Worm (Caenorhabditis elegans) whole organism, late embryonic: ENCODE measurements around the gene dct-1.
A peak's percentile ranks its signal among the peaks of the same experiment; 100 is the strongest.

ENCODE experiments used
- K02D7.2 ChIP-seq: sonication (generic microtip); optimal IDR thresholded peaks from 2 replicates; lab custom pipeline; 2017; ENCODE audit warnings: mild to moderate bottlenecking, missing genetic modification characterization, missing compliant biosample characterization
- ceh-2 ChIP-seq: sonication (generic microtip); optimal IDR thresholded peaks from 2 replicates; lab custom pipeline; 2016; ENCODE audit warnings: missing genotype, missing genetic modification characterization, missing compliant biosample characterization
- ceh-31 ChIP-seq: sonication (generic microtip); optimal IDR thresholded peaks from 2 replicates; lab custom pipeline; 2016; ENCODE audit warnings: missing genetic modification characterization, missing compliant biosample characterization
- ceh-45 ChIP-seq: fragments of 200-800 bp; sonication (Bioruptor generic); IDR thresholded peaks from 2 replicates; pipeline ENCODE4 v1.3.6; 2022; ENCODE audit warnings: missing genetic modification reagents, missing genetic modification characterization, missing compliant biosample characterization
- ceh-48 ChIP-seq: sonication (generic microtip); optimal IDR thresholded peaks from 2 replicates; lab custom pipeline; 2016; ENCODE audit warnings: missing genetic modification characterization, inconsistent platforms, missing compliant biosample characterization
- ceh-6 ChIP-seq: fragments of 200-800 bp; sonication (Bioruptor generic); optimal IDR thresholded peaks from 2 replicates; lab custom pipeline; 2018; ENCODE audit warnings: mild to moderate bottlenecking, missing genetic modification characterization, missing compliant biosample characterization
- elt-2 ChIP-seq: sonication (generic microtip); optimal IDR thresholded peaks from 2 replicates; lab custom pipeline; 2016; ENCODE audit warnings: missing genetic modification reagents, missing genetic modification characterization, missing compliant biosample characterization
- elt-4 ChIP-seq: sonication (generic microtip); optimal IDR thresholded peaks from 2 replicates; lab custom pipeline; 2016; ENCODE audit warnings: missing genetic modification characterization, missing compliant biosample characterization
- ets-4 ChIP-seq: sonication (generic microtip); optimal IDR thresholded peaks from 2 replicates; lab custom pipeline; 2016; ENCODE audit warnings: missing genetic modification characterization, missing compliant biosample characterization
- eyg-1 ChIP-seq: sonication (generic microtip); optimal IDR thresholded peaks from 2 replicates; lab custom pipeline; 2016; ENCODE audit warnings: missing genotype, missing genetic modification characterization, missing compliant biosample characterization
- fax-1 ChIP-seq: sonication (generic microtip); optimal IDR thresholded peaks from 2 replicates; lab custom pipeline; 2016; ENCODE audit warnings: missing genotype, missing genetic modification characterization, missing compliant biosample characterization
- fkh-6 ChIP-seq: sonication (generic microtip); optimal IDR thresholded peaks from 2 replicates; lab custom pipeline; 2016; ENCODE audit warnings: missing genetic modification characterization, missing compliant biosample characterization
- gmeb-2 ChIP-seq: sonication (generic microtip); optimal IDR thresholded peaks from 2 replicates; lab custom pipeline; 2016; ENCODE audit warnings: missing genetic modification characterization, inconsistent platforms, missing compliant biosample characterization
- hlh-15 ChIP-seq: sonication (generic microtip); optimal IDR thresholded peaks from 2 replicates; lab custom pipeline; 2016; ENCODE audit warnings: missing genetic modification characterization, missing compliant biosample characterization
- hlh-30 ChIP-seq: sonication (generic microtip); optimal IDR thresholded peaks from 2 replicates; lab custom pipeline; 2017; ENCODE audit warnings: antibody characterized with exemption, missing genetic modification characterization, missing compliant biosample characterization; ENCODE audit not compliant: insufficient read depth
- hlh-6 ChIP-seq: sonication (generic microtip); optimal IDR thresholded peaks from 2 replicates; lab custom pipeline; 2016; ENCODE audit warnings: missing genotype, missing genetic modification characterization, missing compliant biosample characterization
- hlh-8 ChIP-seq: sonication (generic microtip); optimal IDR thresholded peaks from 2 replicates; lab custom pipeline; 2016; ENCODE audit warnings: missing genotype, missing genetic modification characterization, missing compliant biosample characterization
- lin-11 ChIP-seq: fragments of 200-800 bp; sonication (Bioruptor generic); optimal IDR thresholded peaks from 2 replicates; lab custom pipeline; 2018; ENCODE audit warnings: mild to moderate bottlenecking, missing genetic modification characterization, missing compliant biosample characterization
- npax-4 ChIP-seq: sonication (generic microtip); optimal IDR thresholded peaks from 2 replicates; lab custom pipeline; 2016; ENCODE audit warnings: missing genetic modification characterization, missing compliant biosample characterization
- pax-1 ChIP-seq: fragments of 150-350 bp; optimal IDR thresholded peaks from 2 replicates; lab custom pipeline; 2014; ENCODE audit warnings: missing biosample characterization, missing genetic modification characterization
- pha-2 ChIP-seq: sonication (generic microtip); optimal IDR thresholded peaks from 2 replicates; lab custom pipeline; 2017; ENCODE audit warnings: mild to moderate bottlenecking, missing genetic modification characterization, missing compliant biosample characterization
- pqm-1 ChIP-seq: sonication (generic microtip); optimal IDR thresholded peaks from 2 replicates; lab custom pipeline; 2016; ENCODE audit warnings: missing genetic modification characterization, missing compliant biosample characterization
- ref-2 ChIP-seq: sonication (generic microtip); optimal IDR thresholded peaks from 2 replicates; lab custom pipeline; 2016; ENCODE audit warnings: missing genetic modification characterization, missing compliant biosample characterization
- rnt-1 ChIP-seq: sonication (generic microtip); optimal IDR thresholded peaks from 2 replicates; lab custom pipeline; 2016; ENCODE audit warnings: missing genetic modification characterization, missing compliant biosample characterization
- sox-2 ChIP-seq: fragments of 200-800 bp; sonication (Bioruptor generic); IDR thresholded peaks from 2 replicates; pipeline ENCODE4 v1.3.6; 2022; ENCODE audit warnings: missing genetic modification reagents, missing genetic modification characterization, missing compliant biosample characterization
- tbx-2 ChIP-seq: sonication (generic microtip); optimal IDR thresholded peaks from 2 replicates; lab custom pipeline; 2016; ENCODE audit warnings: missing genetic modification characterization, missing compliant biosample characterization
- zip-5 ChIP-seq: sonication (generic microtip); optimal IDR thresholded peaks from 2 replicates; lab custom pipeline; 2016; ENCODE audit warnings: missing genetic modification characterization, missing compliant biosample characterization

Gene dct-1

DNA sequence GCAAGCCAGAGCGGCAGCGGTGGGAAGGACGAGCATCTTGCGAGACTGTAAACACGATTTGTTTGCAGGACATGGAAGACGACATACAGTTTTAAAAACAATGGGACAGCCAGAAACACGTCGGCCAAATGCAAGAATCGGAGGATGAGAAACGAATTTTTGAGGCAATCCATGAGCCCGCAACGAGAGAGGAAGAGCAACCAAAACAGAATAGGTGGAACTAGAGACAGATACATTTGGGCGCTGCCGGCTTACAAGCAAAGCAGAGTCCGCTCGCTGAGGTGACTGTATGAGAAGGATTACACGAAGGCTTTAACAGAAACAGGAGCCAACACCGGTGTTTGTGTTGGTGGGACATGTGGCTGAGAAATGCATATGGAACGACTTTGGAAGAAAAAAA is 40.3 kb downstream of the dct-1 start:
- TF ChIP-seq hlh-6 (tag; lab: Kevin White, UChicago) (peak; percentile 24), sox-2 (GFP tag; lab: Robert Waterston, UW) (no peak)

ce11 chrX:7997968-7998367 is 43.8 kb downstream of the dct-1 start, which contains the start of gene sdpn-1:
Gene sdpn-1, minus strand, starts transcription at chrX:7998229.
- TF ChIP-seq eyg-1 (tag; lab: Kevin White, UChicago), result no peak
- no peak for TF ChIP-seq ref-2
- TF ChIP-seq ceh-2, result no peak
- TF ChIP-seq ets-4 (tag; lab: Kevin White, UChicago), result no peak
- no peak for TF ChIP-seq zip-5
- no peak for TF ChIP-seq ceh-45
- TF ChIP-seq pqm-1 (tag; lab: Kevin White, UChicago), result no peak
- no peak for TF ChIP-seq fkh-6 (tag; lab: Kevin White, UChicago)
- TF ChIP-seq K02D7.2 (tag; lab: Kevin White, UChicago), result no peak
- TF ChIP-seq gmeb-2 (tag; lab: Kevin White, UChicago), result no peak
- no peak for TF ChIP-seq tbx-2
- TF ChIP-seq hlh-15 (tag; lab: Kevin White, UChicago), result no peak
- no peak for TF ChIP-seq hlh-30 (tag; lab: Kevin White, UChicago)
- TF ChIP-seq ceh-48 (tag; lab: Kevin White, UChicago), result no peak
- TF ChIP-seq rnt-1 (tag; lab: Kevin White, UChicago), result no peak
- TF ChIP-seq pha-2 (tag; lab: Kevin White, UChicago), result no peak

DNA sequence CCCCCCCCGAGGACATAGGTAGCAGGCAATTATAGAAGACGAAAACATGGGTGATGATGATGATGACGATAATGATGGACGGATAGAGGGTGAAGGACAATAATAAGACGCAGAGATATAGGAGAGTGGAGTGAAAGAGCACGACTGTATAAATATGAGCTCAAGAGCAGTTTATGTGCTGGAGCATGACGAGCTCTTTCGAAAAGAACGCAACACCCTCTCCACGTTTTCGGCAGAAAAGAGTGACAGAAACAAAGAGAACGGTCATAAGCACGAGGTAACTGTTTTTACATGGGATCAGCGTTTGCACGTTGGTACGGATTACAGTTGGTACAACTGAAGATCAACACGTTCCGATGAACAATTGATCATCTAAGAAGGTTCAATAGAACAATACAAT is 44.8 kb downstream of the dct-1 start:
- TF ChIP-seq tbx-2 (peak; percentile 30), pax-1 (peak; percentile 92), ceh-45 (no peak)

ce11 chrX:8003663-8004062 is 49.5 kb downstream of the dct-1 start, which contains the start of the genes F45E1.1 and F45E1.2:
Gene F45E1.1, plus strand, starts transcription at chrX:8003682.
Gene F45E1.2, plus strand, starts transcription at chrX:8003733.
- TF ChIP-seq ceh-45 (no peak), hlh-8 (tag; lab: Kevin White, UChicago) (no peak), lin-11 (tag; lab: Kevin White, UChicago) (no peak), npax-4 (no peak), sox-2 (GFP tag; lab: Robert Waterston, UW) (no peak), ceh-48 (tag; lab: Kevin White, UChicago) (no peak), ceh-6 (GFP tag; lab: Kevin White, UChicago) (no peak), fax-1 (tag; lab: Kevin White, UChicago) (no peak), tbx-2 (no peak), elt-2 (tag; lab: Kevin White, UChicago) (no peak), elt-4 (tag; lab: Kevin White, UChicago) (no peak)

DNA sequence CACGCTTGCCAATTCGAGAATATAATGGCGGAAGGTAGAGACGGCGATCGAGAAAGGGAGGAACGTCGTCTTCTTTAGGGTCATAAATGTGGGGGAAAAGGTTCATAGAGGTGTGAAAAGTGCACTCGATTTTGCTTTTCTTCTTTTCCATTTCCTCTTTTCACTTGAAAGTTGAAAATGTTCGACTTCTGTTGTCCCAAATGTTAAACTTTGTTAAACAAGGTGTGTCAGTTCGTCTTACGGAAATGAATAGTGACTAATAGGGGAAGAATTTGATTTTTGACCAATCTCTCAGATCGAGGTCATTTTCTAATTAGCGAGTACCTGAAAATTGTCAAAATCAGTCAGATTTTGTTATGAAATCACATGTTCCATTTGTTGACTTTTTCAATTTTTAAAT is 50.7 kb downstream of the dct-1 start:
- TF ChIP-seq rnt-1 (tag; lab: Kevin White, UChicago), result no peak
- TF ChIP-seq ceh-31 (tag; lab: Kevin White, UChicago), result peak; percentile 34
- no peak for TF ChIP-seq pha-2 (tag; lab: Kevin White, UChicago)
- TF ChIP-seq, all 69 proteins: peak for 1
